Worm (Caenorhabditis elegans) whole organism, L3 larva: ENCODE data around the gene C29F9.12.

Experiments used
- ZK546.5 ChIP-seq: sonication (generic microtip); optimal IDR thresholded peaks from 2 replicates; lab custom pipeline; 2017; ENCODE audit warnings: missing biosample characterization, missing genetic modification characterization
- aly-2 ChIP-seq: fragments of 150-350 bp; optimal IDR thresholded peaks from 2 replicates; lab custom pipeline; 2014; ENCODE audit warnings: missing biosample characterization, missing genetic modification characterization
- ama-1 ChIP-seq: fragments of 150-350 bp; optimal IDR thresholded peaks from 2 replicates; lab custom pipeline; 2018
- ceh-28 ChIP-seq: fragments of 150-350 bp; optimal IDR thresholded peaks from 2 replicates; lab custom pipeline; 2014; ENCODE audit warnings: missing biosample characterization, missing genetic modification reagents, missing genetic modification characterization
- ceh-82 ChIP-seq: fragments of 150-350 bp; optimal IDR thresholded peaks from 2 replicates; lab custom pipeline; 2014; ENCODE audit warnings: missing biosample characterization, missing genetic modification characterization
- ceh-9 ChIP-seq: sonication (generic microtip); optimal IDR thresholded peaks from 2 replicates; lab custom pipeline; 2018; ENCODE audit warnings: missing biosample characterization, missing genetic modification characterization
- daf-12 ChIP-seq: fragments of 150-350 bp; optimal IDR thresholded peaks from 2 replicates; lab custom pipeline; 2014; ENCODE audit warnings: missing biosample characterization, missing genetic modification reagents, missing genetic modification characterization
- egl-27 ChIP-seq: sonication (generic microtip); optimal IDR thresholded peaks from 4 replicates; lab custom pipeline; 2017; ENCODE audit warnings: missing biosample characterization, missing genetic modification reagents, missing genetic modification characterization
- egl-5 ChIP-seq: fragments of 150-350 bp; optimal IDR thresholded peaks from 2 replicates; lab custom pipeline; 2017; ENCODE audit warnings: missing biosample characterization, missing genetic modification reagents, missing genetic modification characterization, inconsistent platforms
- elt-1 ChIP-seq: fragments of 150-350 bp; optimal IDR thresholded peaks from 2 replicates; lab custom pipeline; 2014; ENCODE audit warnings: missing biosample characterization, missing genetic modification characterization
- elt-2 ChIP-seq: sonication (generic microtip); optimal IDR thresholded peaks from 2 replicates; lab custom pipeline; 2016; ENCODE audit warnings: missing genetic modification reagents, mild to moderate bottlenecking, missing genetic modification characterization, missing compliant biosample characterization
- elt-3 ChIP-seq, 3 experiments: fragments of 150-350 bp in 1 of 3; sonication (generic microtip) in 2 of 3; optimal IDR thresholded peaks; 2 replicates in 2 of 3; 4 replicates in 1 of 3; lab custom pipeline; 2014 to 2017; ENCODE audit warnings: missing biosample characterization in 3 of 3, missing genetic modification characterization in 3 of 3
- eor-1 ChIP-seq, 2 experiments: fragments of 150-350 bp; optimal IDR thresholded peaks; 2 replicates each; lab custom pipeline; 2014 to 2018; ENCODE audit warnings: missing biosample characterization in 2 of 2, missing genetic modification characterization in 2 of 2
- fkh-10 ChIP-seq: sonication (generic microtip); optimal IDR thresholded peaks from 2 replicates; lab custom pipeline; 2017; ENCODE audit warnings: missing biosample characterization, missing genetic modification reagents, missing genetic modification characterization
- fkh-2 ChIP-seq: fragments of 150-350 bp; optimal IDR thresholded peaks from 2 replicates; lab custom pipeline; 2014; ENCODE audit warnings: missing biosample characterization, missing genetic modification reagents, missing genetic modification characterization
- fos-1 ChIP-seq: fragments of 150-350 bp; optimal IDR thresholded peaks from 2 replicates; lab custom pipeline; 2014; ENCODE audit warnings: missing biosample characterization, missing genetic modification characterization
- jun-1 ChIP-seq: fragments of 150-350 bp; optimal IDR thresholded peaks from 2 replicates; lab custom pipeline; 2014; ENCODE audit warnings: missing biosample characterization, missing genetic modification reagents, missing genetic modification characterization
- lin-15B ChIP-seq: fragments of 150-350 bp; optimal IDR thresholded peaks from 2 replicates; lab custom pipeline; 2014; ENCODE audit warnings: missing biosample characterization, missing genetic modification characterization
- lsy-12 ChIP-seq: sonication (generic microtip); optimal IDR thresholded peaks from 2 replicates; lab custom pipeline; 2016; ENCODE audit warnings: mild to moderate bottlenecking, missing genetic modification characterization, missing compliant biosample characterization
- nfya-1 ChIP-seq: sonication (generic microtip); optimal IDR thresholded peaks from 2 replicates; lab custom pipeline; 2017; ENCODE audit warnings: missing genetic modification characterization, mild to moderate bottlenecking, missing compliant biosample characterization, antibody characterized with exemption, moderate library complexity; ENCODE audit not compliant: insufficient read depth
- nhr-11 ChIP-seq: fragments of 150-350 bp; optimal IDR thresholded peaks from 2 replicates; lab custom pipeline; 2014; ENCODE audit warnings: missing biosample characterization, missing genetic modification characterization
- nhr-12 ChIP-seq: fragments of 150-350 bp; optimal IDR thresholded peaks from 2 replicates; lab custom pipeline; 2014; ENCODE audit warnings: missing biosample characterization, missing genetic modification characterization
- nhr-23 ChIP-seq: fragments of 150-350 bp; optimal IDR thresholded peaks from 2 replicates; lab custom pipeline; 2014; ENCODE audit warnings: missing biosample characterization, missing genetic modification reagents, missing genetic modification characterization
- nhr-237 ChIP-seq: fragments of 150-350 bp; optimal IDR thresholded peaks from 2 replicates; lab custom pipeline; 2014; ENCODE audit warnings: missing biosample characterization, missing genetic modification characterization
- nhr-28 ChIP-seq: fragments of 150-350 bp; optimal IDR thresholded peaks from 2 replicates; lab custom pipeline; 2014; ENCODE audit warnings: missing biosample characterization, missing genetic modification characterization
- nhr-43 ChIP-seq: sonication (generic microtip); optimal IDR thresholded peaks from 2 replicates; lab custom pipeline; 2016; ENCODE audit warnings: mild to moderate bottlenecking, missing genetic modification characterization, missing compliant biosample characterization; ENCODE audit not compliant: poor library complexity, severe bottlenecking
- nhr-67 ChIP-seq: fragments of 150-350 bp; optimal IDR thresholded peaks from 2 replicates; lab custom pipeline; 2014; ENCODE audit warnings: missing biosample characterization, missing genetic modification characterization
- nhr-77 ChIP-seq: fragments of 150-350 bp; optimal IDR thresholded peaks from 2 replicates; lab custom pipeline; 2014; ENCODE audit warnings: missing biosample characterization, missing genetic modification characterization
- pha-4 ChIP-seq: fragments of 150-350 bp; optimal IDR thresholded peaks from 2 replicates; lab custom pipeline; 2014; ENCODE audit warnings: missing biosample characterization, missing genetic modification reagents, missing genetic modification characterization
- pqm-1 ChIP-seq: fragments of 150-350 bp; optimal IDR thresholded peaks from 2 replicates; lab custom pipeline; 2017; ENCODE audit warnings: missing biosample characterization, missing genetic modification characterization, inconsistent platforms
- skn-1 ChIP-seq: fragments of 150-350 bp; optimal IDR thresholded peaks from 2 replicates; lab custom pipeline; 2014; ENCODE audit warnings: missing biosample characterization, missing genetic modification characterization
- snpc-4 ChIP-seq: fragments of 150-350 bp; optimal IDR thresholded peaks from 2 replicates; lab custom pipeline; 2014; ENCODE audit warnings: missing biosample characterization, missing genetic modification characterization
- tbx-2 ChIP-seq: sonication (generic microtip); optimal IDR thresholded peaks from 2 replicates; lab custom pipeline; 2016; ENCODE audit warnings: mild to moderate bottlenecking, missing genetic modification characterization, missing compliant biosample characterization
- unc-39 ChIP-seq: sonication (generic microtip); optimal IDR thresholded peaks from 4 replicates; lab custom pipeline; 2017; ENCODE audit warnings: missing biosample characterization, missing genetic modification characterization
- ztf-11 ChIP-seq: fragments of 150-350 bp; optimal IDR thresholded peaks from 2 replicates; lab custom pipeline; 2014; ENCODE audit warnings: missing biosample characterization, missing genetic modification characterization
- ztf-4 ChIP-seq: fragments of 150-350 bp; optimal IDR thresholded peaks from 2 replicates; lab custom pipeline; 2014; ENCODE audit warnings: missing biosample characterization, missing genetic modification characterization

The C29F9.12 gene

DNA sequence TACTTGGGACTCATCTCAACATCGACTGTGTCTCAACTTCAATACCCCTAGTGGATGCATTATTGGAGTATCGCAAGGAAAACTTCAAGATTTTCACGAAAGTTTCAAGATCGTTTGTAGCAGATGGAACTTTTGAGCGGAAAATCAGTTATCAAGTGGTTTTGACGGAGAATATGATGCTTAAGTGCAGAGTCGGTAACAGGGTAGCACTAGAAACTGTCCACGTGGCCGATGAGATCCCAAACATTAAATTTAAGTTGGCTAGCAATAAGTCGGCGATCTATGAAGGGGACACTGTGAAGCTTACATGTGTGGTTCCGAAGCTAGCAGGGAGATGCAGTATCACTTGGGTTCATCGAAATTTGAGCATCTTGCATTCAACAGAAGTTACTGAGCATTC lies 37.3 kb upstream of the C29F9.12 start:
- TF ChIP-seq ZK546.5 (tag; lab: Kevin White, UChicago) (no peak), egl-5 (tag; lab: Kevin White, UChicago) (no peak), fos-1 (tag; lab: Kevin White, UChicago) (no peak), ztf-4 (tag; lab: Kevin White, UChicago) (no peak), fkh-10 (GFP tag; lab: Kevin White, UChicago) (no peak), lsy-12 (no peak), snpc-4 (no peak), nhr-12 (tag; lab: Kevin White, UChicago) (no peak)
- TF ChIP-seq, all 47 proteins: peak for 0

DNA sequence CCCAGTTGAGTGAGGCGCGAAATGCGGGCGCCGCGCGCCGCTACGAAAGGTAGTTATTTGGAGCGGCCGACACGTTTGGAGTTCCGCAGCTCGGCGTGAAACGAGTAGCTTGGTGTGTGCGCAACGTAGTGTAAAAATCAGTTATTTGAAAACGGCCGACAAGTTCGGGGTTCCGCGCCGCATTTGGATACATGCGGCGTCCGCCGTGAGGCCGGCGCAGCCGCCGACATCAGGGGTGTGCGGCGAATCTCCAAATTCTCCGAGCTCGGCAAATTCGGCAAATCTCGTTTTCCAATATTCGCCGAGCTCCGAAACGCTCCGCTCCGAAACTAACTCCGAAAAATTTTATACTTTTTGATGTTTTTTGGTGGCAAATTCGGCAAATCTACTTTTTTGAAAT lies 36.1 kb upstream of the C29F9.12 start:
- TF ChIP-seq tbx-2 (tag; lab: Kevin White, UChicago) (no peak), pqm-1 (no peak), snpc-4 (no peak), nhr-43 (tag; lab: Kevin White, UChicago) (no peak), aly-2 (tag; lab: Kevin White, UChicago) (no peak), unc-39 (no peak), eor-1 (tag; optimal IDR thresholded peaks at IDR 0.05; lab: Kevin White, UChicago) (no peak), nfya-1 (tag; lab: Kevin White, UChicago) (no peak)
- TF ChIP-seq, all 47 proteins: peak for 0

DNA sequence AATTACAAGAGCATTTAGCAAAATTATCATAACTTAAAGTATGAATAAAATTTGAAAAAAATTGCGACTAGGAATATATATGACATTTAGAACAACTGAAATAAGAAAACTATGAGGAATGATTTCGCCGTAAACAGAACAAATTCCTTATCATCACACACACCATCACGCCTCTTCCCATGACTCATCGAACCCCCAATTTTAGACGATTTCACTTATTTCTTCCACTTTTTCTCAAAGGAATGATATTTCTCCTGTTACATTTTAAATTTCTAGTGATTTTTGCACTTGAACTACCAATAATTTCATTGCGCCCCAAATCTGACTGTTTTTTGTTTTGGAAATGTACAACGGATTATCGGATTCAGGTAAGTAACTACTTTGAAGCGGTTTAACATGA lies 34.8 kb upstream of the C29F9.12 start, which contains the start of the genes zig-13 and ver-1:
Gene zig-13, minus strand, starts transcription at position 101 of the 400 bp plus-strand sequence.
Gene ver-1, plus strand, starts transcription at position 180 of the 400 bp plus-strand sequence.
- TF ChIP-seq nhr-11 (tag; lab: Kevin White, UChicago), result no peak
- TF ChIP-seq nhr-12 (tag; lab: Kevin White, UChicago), result no peak
- TF ChIP-seq lin-15B (tag; lab: Kevin White, UChicago), result no peak
- no peak for TF ChIP-seq egl-5 (tag; lab: Kevin White, UChicago)
- no peak for TF ChIP-seq elt-1
- no peak for TF ChIP-seq lsy-12
- TF ChIP-seq ceh-82 (tag; lab: Kevin White, UChicago), result no peak
- TF ChIP-seq fkh-2, result no peak
- TF ChIP-seq nhr-237, result no peak
- no peak for TF ChIP-seq nhr-23 (tag; lab: Kevin White, UChicago)
- no peak for TF ChIP-seq unc-39
- TF ChIP-seq ztf-4 (tag; lab: Kevin White, UChicago), result no peak
- no peak for TF ChIP-seq pha-4 (tag; lab: Kevin White, UChicago)
- TF ChIP-seq ama-1 (lab: Kevin White, UChicago), result no peak

DNA sequence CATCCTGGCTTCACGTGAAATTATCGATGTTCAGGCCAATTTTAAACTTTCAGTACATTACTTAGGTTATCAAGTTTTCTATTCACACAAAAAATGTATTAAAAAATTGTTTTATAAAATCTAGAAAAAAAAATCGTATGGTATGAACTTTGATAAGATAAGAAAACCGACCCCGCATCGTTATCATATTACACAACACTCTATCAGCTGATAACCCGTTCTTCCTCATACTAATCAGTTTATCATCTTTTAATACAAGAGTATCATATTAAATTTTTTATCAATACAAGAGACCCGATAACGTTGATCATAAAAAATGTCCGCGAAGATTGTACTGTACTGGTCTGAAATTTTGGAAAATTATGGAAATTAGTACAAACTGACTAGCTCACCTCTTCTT lies 32.3 kb upstream of the C29F9.12 start:
- TF ChIP-seq egl-27 (peak; percentile 81), ceh-82 (tag; lab: Kevin White, UChicago) (no peak), ceh-28 (no peak), nhr-77 (no peak), ama-1 (lab: Kevin White, UChicago) (no peak), aly-2 (tag; lab: Kevin White, UChicago) (no peak), fos-1 (tag; lab: Kevin White, UChicago) (peak; percentile 45), ztf-11 (no peak), elt-3 (tag; optimal IDR thresholded peaks at IDR 0.05; lab: Kevin White, UChicago) (peak in 2 of 3 experiments; percentile 1 to 56), jun-1 (peak; percentile 98), nfya-1 (tag; lab: Kevin White, UChicago) (no peak), ztf-4 (tag; lab: Kevin White, UChicago) (no peak), fkh-10 (GFP tag; lab: Kevin White, UChicago) (no peak), elt-2 (tag; lab: Kevin White, UChicago) (peak; percentile 100), daf-12 (tag; lab: Kevin White, UChicago) (no peak), tbx-2 (tag; lab: Kevin White, UChicago) (no peak), skn-1 (tag; lab: Kevin White, UChicago) (peak; percentile 26), pqm-1 (peak; percentile 100), nhr-67 (tag; lab: Kevin White, UChicago) (no peak), fkh-2 (no peak)

DNA sequence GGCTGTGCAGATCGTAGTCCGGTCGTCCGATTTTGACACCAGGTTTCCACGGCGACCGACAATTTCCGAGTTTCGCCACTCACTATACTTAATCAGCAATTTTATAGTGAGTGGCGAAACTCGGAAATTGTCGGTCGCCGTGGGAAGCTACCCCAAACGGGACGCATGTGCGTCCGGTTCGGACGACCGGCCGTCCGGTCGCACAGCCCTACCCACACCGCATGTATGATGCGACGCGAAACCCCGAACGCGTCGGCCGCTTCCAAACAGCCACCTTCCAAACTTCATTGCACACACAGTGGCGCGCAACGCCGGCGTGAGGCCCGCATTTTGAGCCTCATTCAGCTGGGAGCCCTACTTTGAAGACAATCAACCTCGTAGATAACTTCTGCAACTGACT lies 29.3 kb upstream of the C29F9.12 start:
- TF ChIP-seq nhr-237, result no peak
- no peak for TF ChIP-seq pha-4 (tag; lab: Kevin White, UChicago)
- TF ChIP-seq nhr-28 (tag; lab: Kevin White, UChicago), result no peak
- TF ChIP-seq ceh-9 (tag; lab: Kevin White, UChicago), result no peak
